Fruit fly (Drosophila melanogaster): ENCODE results near the gene knrl.

- TF ChIP-seq fd96Ca (GFP tag; IDR thresholded peaks at IDR 0.05): no peak
- TF ChIP-seq CG17806 (tag; optimal IDR thresholded peaks at IDR 0.05): peak; percentile 29
- no peak for TF ChIP-seq CG12605 (GFP tag; IDR thresholded peaks at IDR 0.05)
- peak; percentile 46 for TF ChIP-seq CG8301 (tag; optimal IDR thresholded peaks at IDR 0.05)
- peak; percentile 15 for TF ChIP-seq CG15710 (tag; optimal IDR thresholded peaks at IDR 0.05)
- TF ChIP-seq Pif1A (GFP tag; optimal IDR thresholded peaks at IDR 0.05): no peak
- no peak for TF ChIP-seq CG10348 (GFP tag; IDR thresholded peaks at IDR 0.05)
- no peak for TF ChIP-seq EcR (GFP tag; optimal IDR thresholded peaks at IDR 0.05)
- peak; percentile 1 for TF ChIP-seq Pif1B (GFP tag; optimal IDR thresholded peaks at IDR 0.05)
- TF ChIP-seq CG34367 (tag; optimal IDR thresholded peaks at IDR 0.05): no peak
- TF ChIP-seq D1 (tag; optimal IDR thresholded peaks at IDR 0.05): no peak
- TF ChIP-seq rn (GFP tag; IDR thresholded peaks at IDR 0.05): no peak
- no peak for TF ChIP-seq Ets98B (GFP tag; IDR thresholded peaks at IDR 0.05)
Measured at dm6 chr3L:20562649-20563048, 57.8 kb downstream of the knrl start.

Measured in whole organism, pupa.